Fruit fly (Drosophila melanogaster) ovary, adult (tissue): ENCODE results near the gene Phyhd1.

Experiments
- CG17801 ChIP-seq: fragments of 200-800 bp; optimal IDR thresholded peaks from 2 replicates; lab custom pipeline; 2019; ENCODE audit warnings: missing biosample characterization, mild to moderate bottlenecking, missing genetic modification characterization, moderate library complexity; ENCODE audit not compliant: partially characterized antibody

Phyhd1 gene

DNA sequence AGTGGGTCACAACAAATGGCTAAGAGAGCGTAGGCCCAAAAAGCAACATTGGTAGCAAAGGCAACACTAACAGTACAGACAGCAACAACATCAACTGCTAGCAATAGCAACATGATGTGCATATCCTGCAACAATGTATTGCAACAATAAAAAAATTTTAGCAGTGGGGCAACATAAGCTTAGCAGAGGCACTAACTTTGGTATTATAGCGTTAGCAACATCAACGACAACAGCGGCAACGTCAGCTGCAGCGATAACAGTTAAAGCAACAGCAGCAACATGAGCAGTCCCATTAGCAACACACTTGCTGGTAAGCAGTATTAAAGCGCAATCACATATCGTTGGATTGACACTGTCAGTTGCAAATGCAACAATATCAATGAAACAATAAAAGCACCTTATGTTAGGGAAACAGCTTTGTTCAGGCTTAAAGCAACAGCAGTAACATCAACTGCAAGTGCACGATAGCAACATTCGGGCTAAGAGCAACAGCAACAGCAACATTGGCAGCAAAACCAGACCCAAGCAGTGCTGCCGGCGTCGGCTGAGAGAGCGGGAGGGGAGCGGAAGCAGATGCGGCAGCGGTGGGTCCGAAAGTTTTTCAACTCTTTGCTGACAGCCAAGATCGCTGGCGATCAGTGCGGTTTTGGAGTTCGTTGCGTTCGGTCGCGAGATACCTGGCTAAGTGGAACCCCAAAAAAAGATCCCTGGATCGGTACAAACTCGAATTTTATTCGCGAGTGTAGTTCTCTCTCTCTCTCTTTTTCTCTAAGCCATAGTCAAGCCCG lies 5.8 kb upstream of the Phyhd1 start, which contains the start of gene Skel:
Skel (plus strand) TSS at position 637 of the 788 bp plus-strand sequence.
- TF ChIP-seq CG17801 (GFP tag; lab: Kevin White, UChicago): no peak

- no peak for TF ChIP-seq CG17801 (GFP tag; lab: Kevin White, UChicago)
These were observed 3.6 kb upstream of the Phyhd1 start for dm6 chr3R:10684284-10684683.

DNA sequence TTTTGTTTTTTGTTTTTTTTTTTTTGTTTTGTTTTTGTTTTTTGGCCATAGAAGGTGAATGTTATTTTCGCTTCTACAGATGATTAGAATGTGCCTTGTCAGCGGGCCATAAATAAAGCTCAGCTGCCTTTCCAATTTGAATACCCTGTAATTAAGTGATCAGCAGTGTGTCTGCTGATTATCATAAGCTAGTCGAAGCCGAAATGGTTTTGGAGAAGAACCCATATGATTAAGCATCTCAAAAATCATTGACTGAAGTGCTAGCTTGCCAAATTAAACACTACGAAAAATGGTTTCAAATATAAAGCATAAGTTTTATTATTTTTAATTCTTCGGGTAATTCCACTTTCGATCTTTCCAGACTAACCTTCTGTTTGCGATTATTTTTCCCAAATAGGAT lies 2.5 kb upstream of the Phyhd1 start:
- TF ChIP-seq CG17801 (GFP tag; lab: Kevin White, UChicago): no peak

DNA sequence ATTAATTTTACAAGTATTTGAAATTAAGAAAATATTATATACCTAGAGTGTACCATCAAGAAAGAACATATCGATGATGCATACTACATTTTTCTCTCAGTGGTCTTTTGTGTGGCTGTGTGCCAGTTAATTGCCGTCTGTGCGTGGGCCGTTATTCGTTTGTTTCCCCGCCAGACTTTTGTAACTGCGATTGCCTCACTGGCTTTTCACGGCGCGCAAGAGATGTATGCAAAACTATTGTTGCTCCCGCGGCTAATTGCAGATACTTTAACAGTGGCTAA lies 897 bp upstream of the Phyhd1 start:
- no peak for TF ChIP-seq CG17801 (GFP tag; lab: Kevin White, UChicago)

DNA sequence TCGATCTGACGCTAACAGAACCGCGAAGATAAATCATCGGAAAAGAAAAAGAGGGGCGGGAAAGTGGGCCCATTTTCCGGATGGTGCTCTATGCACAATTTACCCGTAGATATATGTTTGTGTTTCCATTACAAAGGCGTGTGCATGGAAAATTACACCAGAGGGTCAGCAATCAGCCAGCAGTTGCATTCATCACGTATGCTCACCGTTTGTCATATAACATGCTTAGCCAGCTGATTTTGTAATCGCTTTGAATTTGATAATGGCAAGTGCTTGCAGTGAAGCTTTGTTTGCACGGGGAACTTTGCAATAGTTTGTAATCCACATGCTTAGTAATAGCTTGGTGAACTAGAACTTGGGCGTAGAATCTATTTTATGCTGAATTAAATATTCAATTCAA lies 814 bp downstream of the Phyhd1 start:
- TF ChIP-seq CG17801 (GFP tag; lab: Kevin White, UChicago): no peak

DNA sequence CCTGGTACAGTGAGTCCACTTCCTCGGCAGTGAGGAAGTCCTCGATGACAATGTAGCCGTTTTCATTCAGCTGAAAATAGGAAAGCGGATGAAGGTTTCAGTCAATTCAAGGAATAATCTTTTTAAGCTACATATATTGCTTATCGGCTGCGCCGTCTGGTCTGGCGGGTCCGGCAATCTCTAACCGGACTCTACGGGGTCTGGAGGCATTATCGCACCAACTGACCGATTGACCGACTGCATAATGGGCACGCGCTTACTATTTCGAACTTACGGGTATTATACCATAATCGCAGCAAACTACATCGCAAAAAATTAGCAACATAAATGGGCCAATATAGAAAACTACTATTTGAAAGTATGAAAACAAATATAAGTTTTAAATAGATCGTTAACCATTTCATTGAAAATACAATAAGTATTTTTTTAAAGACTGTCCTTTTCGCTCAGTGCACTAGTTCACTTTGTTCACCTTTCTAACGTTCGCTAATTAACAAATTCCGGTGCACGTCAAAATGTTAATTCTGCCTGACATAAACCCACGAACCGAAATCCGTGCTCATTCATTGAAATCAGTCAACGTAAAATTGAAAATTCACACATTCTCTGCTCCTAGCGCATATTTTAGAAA lies 1.7 kb downstream of the Phyhd1 start:
- TF ChIP-seq CG17801 (GFP tag; lab: Kevin White, UChicago): no peak

DNA sequence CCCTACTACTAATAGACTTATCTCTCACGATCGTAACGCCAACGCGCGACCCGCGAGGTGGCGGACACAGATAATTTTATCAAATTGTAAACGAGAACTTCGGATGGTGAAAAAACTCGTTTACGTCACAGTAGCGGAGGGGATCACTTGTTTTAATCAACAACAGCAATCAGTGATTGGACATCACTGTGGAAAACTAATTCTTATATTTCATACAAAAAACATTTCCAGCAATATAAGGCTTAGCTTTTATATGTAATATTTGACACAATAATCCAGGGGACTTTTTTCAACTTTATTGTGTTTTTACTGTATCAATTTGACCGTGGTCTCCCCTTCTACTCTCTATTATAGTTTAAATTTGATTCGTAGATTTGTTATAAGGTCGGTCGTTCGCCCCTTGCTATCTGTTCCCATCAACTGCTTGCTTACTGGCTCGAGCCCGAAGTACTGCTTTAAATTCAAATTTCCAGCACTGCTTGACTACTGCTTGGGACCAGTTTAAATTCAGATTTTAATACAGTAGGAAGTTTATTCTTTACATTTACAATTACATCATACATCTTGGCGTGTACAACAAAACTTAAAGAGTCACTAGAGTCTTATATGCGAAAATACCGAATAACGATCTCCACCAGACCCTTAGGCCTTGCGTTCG lies 3.4 kb downstream of the Phyhd1 start, which contains the start of gene CG6465:
CG6465 (minus strand) TSS at position 7 of the 658 bp plus-strand sequence.
- no peak for TF ChIP-seq CG17801 (GFP tag; lab: Kevin White, UChicago)

- no peak for TF ChIP-seq CG17801 (GFP tag; lab: Kevin White, UChicago)
These were observed 5.6 kb downstream of the Phyhd1 start for dm6 chr3R:10675101-10675500.

DNA sequence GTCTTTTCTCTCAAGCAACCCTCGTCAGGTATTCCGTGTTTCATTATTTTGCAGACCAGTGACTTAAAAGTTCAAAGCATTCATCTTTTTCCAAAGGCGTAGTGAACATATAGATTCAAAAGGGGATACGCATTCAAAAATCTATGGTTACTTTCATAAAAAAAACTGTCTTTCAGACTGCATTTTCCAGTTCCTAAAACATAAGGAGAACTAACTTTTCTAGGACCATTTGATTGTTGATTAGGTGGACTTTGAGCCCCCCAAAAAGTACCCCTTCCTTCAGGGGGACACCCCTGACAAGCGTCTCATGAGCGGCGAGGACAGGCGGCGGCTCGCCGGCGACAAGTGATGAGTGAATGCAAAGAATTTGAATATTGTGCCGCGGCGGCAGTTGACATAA lies 7.2 kb downstream of the Phyhd1 start:
- no peak for TF ChIP-seq CG17801 (GFP tag; lab: Kevin White, UChicago)

DNA sequence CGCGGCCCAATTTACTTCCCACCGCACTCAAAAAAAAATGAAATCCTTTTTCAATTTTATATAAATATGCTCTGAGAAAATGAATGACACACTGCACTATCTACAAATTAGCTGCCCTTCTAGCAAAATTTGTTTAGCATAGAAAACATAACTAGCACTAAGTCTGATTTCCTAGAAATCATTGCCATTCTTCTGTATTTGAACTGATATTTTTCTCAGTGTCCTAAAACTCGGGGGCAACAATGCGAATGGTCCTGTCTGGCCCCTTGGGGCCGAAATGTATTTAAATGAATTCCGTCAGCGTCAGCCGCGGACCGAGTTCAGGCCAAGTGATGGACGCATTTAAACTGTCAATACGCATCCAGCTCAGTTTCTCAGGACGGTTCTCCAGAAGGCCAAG lies 8.0 kb downstream of the Phyhd1 start:
- no peak for TF ChIP-seq CG17801 (GFP tag; lab: Kevin White, UChicago)

DNA sequence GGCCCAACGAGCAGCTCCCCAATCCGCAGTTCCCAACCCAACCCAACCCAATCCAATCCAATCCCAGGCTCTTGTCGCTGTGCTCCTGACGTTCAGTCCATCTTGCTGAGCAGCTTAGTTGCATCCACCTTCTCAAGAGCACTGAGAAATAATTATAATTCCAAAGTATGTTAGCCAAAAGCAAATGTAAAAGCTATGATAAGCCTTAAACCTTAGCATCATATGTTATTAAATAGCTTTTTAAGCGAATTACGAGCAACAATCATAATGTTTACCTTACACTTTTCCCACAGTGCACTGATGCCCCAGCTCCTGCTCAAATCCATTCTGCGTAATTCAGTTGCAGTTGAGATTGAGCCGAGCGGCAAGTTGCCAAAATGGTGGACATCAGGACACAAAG lies 10.8 kb downstream of the Phyhd1 start:
- TF ChIP-seq CG17801 (GFP tag; lab: Kevin White, UChicago): no peak

- no peak for TF ChIP-seq CG17801 (GFP tag; lab: Kevin White, UChicago)
These were observed 12.8 kb downstream of the Phyhd1 start for dm6 chr3R:10667964-10668363.

- TF ChIP-seq CG17801 (GFP tag; lab: Kevin White, UChicago): no peak
These were observed 15.8 kb downstream of the Phyhd1 start for dm6 chr3R:10664942-10665341.

- no peak for TF ChIP-seq CG17801 (GFP tag; lab: Kevin White, UChicago)
These were observed 19.6 kb downstream of the Phyhd1 start for dm6 chr3R:10661098-10661497.

DNA sequence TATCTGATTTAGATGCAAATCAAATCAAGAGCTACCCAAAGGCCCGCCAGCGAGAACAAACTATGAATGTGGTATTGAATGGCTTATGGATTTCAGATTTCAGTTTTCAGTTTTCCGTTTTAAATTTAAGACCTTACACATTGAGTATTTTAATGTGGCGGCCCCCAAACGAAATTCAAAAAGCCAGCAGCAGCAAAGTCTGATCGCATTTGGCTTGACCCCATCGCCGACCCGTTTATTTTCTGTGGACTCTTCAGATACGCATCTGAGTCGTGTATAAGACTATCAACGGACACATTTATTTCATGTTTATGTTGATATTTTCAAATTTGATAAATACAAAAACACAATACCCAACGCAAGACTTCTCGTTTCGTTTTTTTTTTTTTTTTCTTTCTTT lies 21.2 kb downstream of the Phyhd1 start:
- TF ChIP-seq CG17801 (GFP tag; lab: Kevin White, UChicago): no peak

DNA sequence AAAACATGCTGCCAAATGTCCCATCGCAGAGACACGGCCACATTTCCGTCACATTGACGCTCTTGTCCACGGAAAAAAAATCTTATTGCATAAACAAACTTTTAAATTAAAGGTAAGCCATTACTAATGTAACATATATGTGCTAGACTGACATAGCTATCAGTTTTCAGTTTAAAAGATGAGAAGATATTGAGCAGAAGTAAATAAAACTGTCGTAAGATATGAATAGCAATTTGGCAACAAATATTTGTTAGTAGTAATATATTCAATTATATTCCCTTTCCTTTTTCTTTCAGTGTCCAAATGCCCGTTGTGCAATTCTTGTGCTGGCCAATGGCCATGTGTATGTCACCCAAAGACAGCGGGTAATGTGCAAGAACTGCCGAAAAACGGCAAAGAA lies 21.9 kb downstream of the Phyhd1 start:
- no peak for TF ChIP-seq CG17801 (GFP tag; lab: Kevin White, UChicago)
